Fruit fly (Drosophila melanogaster) whole organism: Measurements from ENCODE around the gene Cisd2.

Source experiments
- psq ChIP-seq: fragments of >200 bp; optimal IDR thresholded peaks from 2 replicates; lab custom pipeline; 2017
- usp ChIP-seq: fragments of >200 bp; optimal IDR thresholded peaks from 2 replicates; lab custom pipeline; 2017; ENCODE audit warnings: missing biosample characterization, missing genetic modification characterization, mixed read lengths

dm6 chr3R:29213416-29213815, 9.8 kb downstream of the Cisd2 start:
- TF ChIP-seq psq (lab: Kevin White, UChicago) (no peak), usp (GFP tag; lab: Kevin White, UChicago) (no peak)
